Fruit fly (Drosophila melanogaster): ENCODE data around the gene CG15167.

The CG15167 gene

dm6 chr2L:18708239-18708891 lies 31.8 kb upstream of the CG15167 start, which contains the start of the genes Faf2 and Grip71 (continued):
- TF ChIP-seq trem (tag; optimal IDR thresholded peaks at IDR 0.05) (peak; percentile 93), cas (GFP tag; IDR thresholded peaks at IDR 0.05) (peak; percentile 79; the same call in 1 of the 2 replicates), CG6175 (GFP tag; IDR thresholded peaks at IDR 0.05) (peak; percentile 84), CG12219 (GFP tag; optimal IDR thresholded peaks at IDR 0.05) (peak; percentile 8), ara (GFP tag; IDR thresholded peaks at IDR 0.05) (peak; percentile 94), Dll (GFP tag; IDR thresholded peaks at IDR 0.05; ENCODE audit: partially characterized antibody) (peak; percentile 59; the same call in 3 of the 4 replicates), Awh (GFP tag; IDR thresholded peaks at IDR 0.05) (peak; percentile 94), tup (GFP tag; optimal IDR thresholded peaks at IDR 0.05) (peak; percentile 77), fd3F (GFP tag; optimal IDR thresholded peaks at IDR 0.05) (peak; percentile 92), CG8359 (GFP tag; optimal IDR thresholded peaks at IDR 0.05; ENCODE audit: borderline replicate concordance) (no peak), h (optimal IDR thresholded peaks at IDR 0.05) (peak; percentile 32), CG11093 (GFP tag; IDR thresholded peaks at IDR 0.05) (peak; percentile 96), abd-A (tag; optimal IDR thresholded peaks at IDR 0.05) (no peak), Dref (GFP tag; IDR thresholded peaks at IDR 0.05) (peak; percentile 49), Bdp1 (GFP tag; optimal IDR thresholded peaks at IDR 0.05) (peak; percentile 81), CG4404 (GFP tag; IDR thresholded peaks at IDR 0.05) (peak; percentile 95), CG14710 (tag; optimal IDR thresholded peaks at IDR 0.05) (peak; percentile 96), Ptx1 (GFP tag; IDR thresholded peaks at IDR 0.05) (peak; percentile 97), nom (GFP tag; optimal IDR thresholded peaks at IDR 0.05) (peak; percentile 87), btn (GFP tag; optimal IDR thresholded peaks at IDR 0.05) (no peak), NFAT (GFP tag; IDR thresholded peaks at IDR 0.05) (peak; percentile 90), CG14050 (GFP tag; IDR thresholded peaks at IDR 0.05) (peak; percentile 92), Nf-YB (GFP tag; optimal IDR thresholded peaks at IDR 0.05) (peak; percentile 59), CG1832 (GFP tag; optimal IDR thresholded peaks at IDR 0.05) (no peak), CG17328 (GFP tag; IDR thresholded peaks at IDR 0.05) (peak; percentile 91), zf30C (GFP tag; optimal IDR thresholded peaks at IDR 0.05) (no peak), gsb (GFP tag; IDR thresholded peaks at IDR 0.05) (peak; percentile 88), repo (GFP tag; optimal IDR thresholded peaks at IDR 0.05) (peak; percentile 59), CG32532 (GFP tag; IDR thresholded peaks at IDR 0.05) (peak; percentile 96), CG1233 (GFP tag; optimal IDR thresholded peaks at IDR 0.05) (peak; percentile 78), CG6272 (GFP tag; IDR thresholded peaks at IDR 0.05) (peak; percentile 96), pan (optimal IDR thresholded peaks at IDR 0.05) (no peak), pan (GFP tag; optimal IDR thresholded peaks at IDR 0.05 in 1 of 2, IDR thresholded peaks at IDR 0.05 in 1 of 2) (peak in 1 of 2 experiments; percentile 95), row (GFP tag; IDR thresholded peaks at IDR 0.05) (peak; percentile 97), chn (GFP tag; optimal IDR thresholded peaks at IDR 0.05) (peak; percentile 93), CG3407 (GFP tag; optimal IDR thresholded peaks at IDR 0.05) (peak; percentile 80), Hsf (GFP tag; optimal IDR thresholded peaks at IDR 0.05) (peak; percentile 94), Abd-B (GFP tag; optimal IDR thresholded peaks at IDR 0.05) (peak; percentile 98), CG8924 (tag; optimal IDR thresholded peaks at IDR 0.05) (peak; percentile 86), CG8281 (tag; optimal IDR thresholded peaks at IDR 0.05) (peak; percentile 63), Camta (GFP tag; optimal IDR thresholded peaks at IDR 0.05) (peak; percentile 76), sens-2 (GFP tag; IDR thresholded peaks at IDR 0.05) (peak; percentile 86), CG2678 (tag; optimal IDR thresholded peaks at IDR 0.05) (peak; percentile 89), CG33213 (GFP tag; optimal IDR thresholded peaks at IDR 0.05) (peak; percentile 73), vnd (GFP tag; IDR thresholded peaks at IDR 0.05; ENCODE audit: partially characterized antibody) (no peak), fd96Cb (tag; optimal IDR thresholded peaks at IDR 0.05) (peak; percentile 94), Six4 (GFP tag; optimal IDR thresholded peaks at IDR 0.05) (peak; percentile 71), fu2 (GFP tag; optimal IDR thresholded peaks at IDR 0.05) (peak; percentile 69), CG12659 (GFP tag; optimal IDR thresholded peaks at IDR 0.05) (peak; percentile 95), D19B (GFP tag; optimal IDR thresholded peaks at IDR 0.05) (peak; percentile 77)
